Fruit fly (Drosophila melanogaster) whole organism, pupa: ENCODE results near the gene CG42724.

Experiments
- CG10348 ChIP-seq: fragments of 200-800 bp; sonication (Bioruptor generic); IDR thresholded peaks from 2 replicates; pipeline ENCODE4 v1.3.6; 2022; ENCODE audit warnings: missing biosample characterization, missing genetic modification characterization
- CG12605 ChIP-seq: fragments of 200-800 bp; sonication (Bioruptor generic); IDR thresholded peaks from 2 replicates; pipeline ENCODE4 v1.3.6; 2022; ENCODE audit warnings: missing biosample characterization, missing genetic modification characterization
- CG13204 ChIP-seq: fragments of 200-800 bp; sonication (Bioruptor generic); optimal IDR thresholded peaks from 2 replicates; lab custom pipeline; 2018; ENCODE audit warnings: missing biosample characterization, mild to moderate bottlenecking, missing genetic modification characterization, moderate library complexity
- CG14655 ChIP-seq: fragments of 200-800 bp; sonication (Bioruptor generic); optimal IDR thresholded peaks from 3 replicates; lab custom pipeline; 2017; ENCODE audit warnings: mild to moderate bottlenecking, missing biosample characterization, missing genetic modification reagents, missing genetic modification characterization
- CG15710 ChIP-seq: fragments of 200-800 bp; sonication (Bioruptor generic); optimal IDR thresholded peaks from 2 replicates; lab custom pipeline; 2018; ENCODE audit warnings: missing biosample characterization, mild to moderate bottlenecking, missing genetic modification characterization, moderate library complexity
- CG17806 ChIP-seq: fragments of 200-800 bp; sonication (Bioruptor generic); optimal IDR thresholded peaks from 2 replicates; lab custom pipeline; 2018; ENCODE audit warnings: missing biosample characterization, mild to moderate bottlenecking, missing genetic modification characterization, moderate library complexity
- CG32121 ChIP-seq: fragments of 200-800 bp; sonication (Bioruptor generic); IDR thresholded peaks from 2 replicates; pipeline ENCODE4 v1.3.6; 2022; ENCODE audit warnings: missing biosample characterization, missing genetic modification characterization
- CG34367 ChIP-seq: fragments of 200-800 bp; sonication (Bioruptor generic); optimal IDR thresholded peaks from 2 replicates; lab custom pipeline; 2018; ENCODE audit warnings: missing biosample characterization, mild to moderate bottlenecking, missing genetic modification characterization
- CG4496 ChIP-seq: fragments of 200-800 bp; sonication (Bioruptor generic); IDR thresholded peaks from 3 replicates; pipeline ENCODE4 v1.3.6; 2022; ENCODE audit warnings: missing biosample characterization, missing genetic modification characterization
- CG8159 ChIP-seq: fragments of 200-800 bp; sonication (Bioruptor generic); optimal IDR thresholded peaks from 3 replicates; lab custom pipeline; 2018; ENCODE audit warnings: missing biosample characterization, mild to moderate bottlenecking, missing genetic modification characterization, moderate library complexity
- CG8301 ChIP-seq: fragments of 200-800 bp; sonication (Bioruptor generic); optimal IDR thresholded peaks from 2 replicates; lab custom pipeline; 2018; ENCODE audit warnings: missing biosample characterization, mild to moderate bottlenecking, missing genetic modification characterization
- CG9948 ChIP-seq: fragments of 200-800 bp; sonication (Bioruptor generic); optimal IDR thresholded peaks from 2 replicates; lab custom pipeline; 2018; ENCODE audit warnings: missing biosample characterization, mild to moderate bottlenecking, missing genetic modification characterization, moderate library complexity
- D1 ChIP-seq: fragments of 200-800 bp; sonication (Bioruptor generic); optimal IDR thresholded peaks from 2 replicates; lab custom pipeline; 2018; ENCODE audit warnings: missing biosample characterization, mild to moderate bottlenecking, missing genetic modification characterization, moderate library complexity
- EcR ChIP-seq: fragments of 200-800 bp; sonication (Bioruptor generic); optimal IDR thresholded peaks from 3 replicates; lab custom pipeline; 2019; ENCODE audit warnings: missing biosample characterization, missing genetic modification characterization, mild to moderate bottlenecking, moderate library complexity, missing genetic modification reagents
- Ets98B ChIP-seq: fragments of 200-800 bp; sonication (Bioruptor generic); IDR thresholded peaks from 2 replicates; pipeline ENCODE4 v1.3.6; 2022; ENCODE audit warnings: missing biosample characterization, missing genetic modification characterization
- Pif1A ChIP-seq: fragments of 200-800 bp; sonication (Bioruptor generic); optimal IDR thresholded peaks from 3 replicates; lab custom pipeline; 2016; ENCODE audit warnings: missing biosample characterization, missing genetic modification characterization
- Pif1B ChIP-seq: fragments of 200-800 bp; sonication (Bioruptor generic); optimal IDR thresholded peaks from 3 replicates; lab custom pipeline; 2016; ENCODE audit warnings: missing biosample characterization, missing genetic modification characterization
- Snoo ChIP-seq: fragments of 200-800 bp; sonication (Bioruptor generic); optimal IDR thresholded peaks from 3 replicates; lab custom pipeline; 2017; ENCODE audit warnings: missing biosample characterization, mild to moderate bottlenecking, missing genetic modification characterization, inconsistent platforms
- fd96Ca ChIP-seq: fragments of 200-800 bp; sonication (Bioruptor generic); IDR thresholded peaks from 3 replicates; pipeline ENCODE4 v1.3.6; 2022; ENCODE audit warnings: missing biosample characterization, missing genetic modification characterization
- gl ChIP-seq: fragments of 200-800 bp; sonication (Bioruptor generic); optimal IDR thresholded peaks from 2 replicates; lab custom pipeline; 2018; ENCODE audit warnings: missing biosample characterization, mild to moderate bottlenecking, missing genetic modification characterization
- rn ChIP-seq: fragments of 200-800 bp; sonication (Bioruptor generic); IDR thresholded peaks from 2 replicates; pipeline ENCODE4 v1.3.6; 2022; ENCODE audit warnings: missing biosample characterization, missing genetic modification characterization

Gene CG42724

DNA sequence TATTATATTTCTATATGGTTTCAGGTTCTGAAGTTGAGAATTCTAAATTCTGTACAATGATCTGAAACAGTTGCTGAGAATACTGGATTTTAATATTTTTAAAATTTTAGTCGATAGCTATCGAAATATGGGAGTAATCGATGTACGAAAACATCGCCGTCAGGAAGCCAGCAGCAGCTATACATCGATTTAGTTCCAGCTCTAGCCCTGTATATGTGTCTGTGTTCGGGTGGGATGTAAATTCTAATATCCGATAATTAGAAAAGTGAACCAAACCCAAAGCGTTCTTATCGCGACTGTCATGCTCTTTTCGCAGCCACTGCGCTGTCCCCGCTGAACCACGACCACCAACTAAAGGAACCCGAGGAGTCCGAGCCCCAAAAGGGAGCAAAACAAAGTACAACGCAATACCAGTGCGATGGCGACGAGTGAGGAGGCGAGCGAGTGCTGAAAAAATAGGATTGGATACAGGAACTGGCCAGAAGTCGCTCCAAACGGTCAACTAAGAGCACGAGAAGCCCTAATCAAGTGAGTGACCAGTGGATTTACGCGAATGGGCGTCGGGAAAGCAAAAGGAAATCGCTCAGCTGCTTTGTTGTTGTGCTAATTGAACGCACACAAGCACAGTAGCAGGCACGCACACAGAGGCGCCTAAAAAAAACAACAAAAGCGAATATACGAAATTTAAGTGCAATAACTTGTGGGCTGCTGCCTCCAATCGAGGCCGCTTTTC, 14.8 kb upstream of the CG42724 start, which contains the start of gene gzl:
Gene gzl (plus strand): TSS at position 182 of the 733 bp plus-strand sequence.
- TF ChIP-seq gl (no peak), CG14655 (GFP tag; lab: Kevin White, UChicago) (no peak), Pif1B (GFP tag; lab: Kevin White, UChicago) (no peak), CG32121 (GFP tag; lab: Robert Waterston, UW) (no peak), fd96Ca (no peak), CG8301 (no peak), Snoo (tag; lab: Kevin White, UChicago) (no peak), rn (GFP tag; lab: Robert Waterston, UW) (no peak), CG13204 (GFP tag; lab: Kevin White, UChicago) (no peak), CG17806 (tag; lab: Kevin White, UChicago) (no peak), CG15710 (tag; lab: Kevin White, UChicago) (no peak), CG10348 (GFP tag; lab: Robert Waterston, UW) (no peak), CG12605 (no peak), CG34367 (no peak), D1 (no peak), EcR (GFP tag; lab: Kevin White, UChicago) (no peak), CG9948 (no peak), CG4496 (GFP tag; lab: Robert Waterston, UW) (no peak)

- no peak for TF ChIP-seq fd96Ca
- TF ChIP-seq CG17806 (tag; lab: Kevin White, UChicago), result no peak
- no peak for TF ChIP-seq Pif1B (GFP tag; lab: Kevin White, UChicago)
- no peak for TF ChIP-seq CG9948
- no peak for TF ChIP-seq CG8159 (tag; lab: Kevin White, UChicago)
- TF ChIP-seq EcR (GFP tag; lab: Kevin White, UChicago), result no peak
- TF ChIP-seq Snoo (tag; lab: Kevin White, UChicago), result no peak
- TF ChIP-seq CG13204 (GFP tag; lab: Kevin White, UChicago), result no peak
- TF ChIP-seq CG10348 (GFP tag; lab: Robert Waterston, UW), result no peak
- no peak for TF ChIP-seq Ets98B (GFP tag; lab: Robert Waterston, UW)
- no peak for TF ChIP-seq CG12605
- TF ChIP-seq CG32121 (GFP tag; lab: Robert Waterston, UW), result no peak
- no peak for TF ChIP-seq CG4496 (GFP tag; lab: Robert Waterston, UW)
- no peak for TF ChIP-seq Pif1A (GFP tag; lab: Kevin White, UChicago)
- TF ChIP-seq D1, result no peak
- TF ChIP-seq CG15710 (tag; lab: Kevin White, UChicago), result no peak
- no peak for TF ChIP-seq CG8301
- TF ChIP-seq gl, result no peak
Observed at dm6 chr3R:6381784-6382183, 13.7 kb upstream of the CG42724 start.

DNA sequence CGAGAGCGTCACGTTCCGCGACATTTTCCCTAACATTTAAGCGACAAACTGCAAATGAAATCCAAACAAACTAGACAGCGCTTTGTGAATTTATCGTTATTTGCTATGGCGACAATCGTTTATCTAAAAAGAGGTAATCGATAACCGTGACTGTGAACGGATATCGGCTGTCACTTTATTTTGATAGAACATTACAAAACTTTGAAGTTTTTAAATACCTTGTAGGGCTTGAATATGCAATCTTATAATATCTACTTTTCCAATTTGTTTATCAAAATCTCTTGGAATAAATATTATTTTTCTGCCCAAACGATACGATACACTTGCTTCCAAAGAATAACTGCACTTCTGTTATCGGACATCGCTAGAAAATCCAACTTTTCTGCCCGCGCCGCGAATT, 12.0 kb upstream of the CG42724 start, which contains the start of the genes CG1024 and TfIIFalpha:
Gene CG1024 (minus strand): TSS at position 200 of the 400 bp plus-strand sequence.
Gene TfIIFalpha (plus strand): TSS at position 339 of the 400 bp plus-strand sequence.
- no peak for TF ChIP-seq CG15710 (tag; lab: Kevin White, UChicago)

DNA sequence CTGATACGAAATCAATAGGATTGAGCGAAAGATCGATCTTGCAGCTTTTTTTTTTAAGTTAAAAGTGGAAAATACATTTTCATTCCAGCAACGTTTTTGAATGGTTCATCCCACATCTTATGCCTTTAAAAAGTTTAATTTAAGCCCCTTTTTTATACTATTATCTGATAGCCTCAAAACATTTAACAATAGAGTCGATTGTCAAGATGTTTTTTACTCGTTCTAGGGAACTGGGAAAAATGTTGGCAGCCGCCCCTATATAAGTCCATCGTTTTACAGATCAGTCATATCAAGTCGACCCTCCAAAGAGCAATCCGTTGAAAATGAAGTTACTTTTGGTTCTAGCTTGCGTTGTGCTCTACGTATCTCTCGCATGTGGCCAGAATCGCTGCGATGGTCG, 9.4 kb upstream of the CG42724 start, which contains the start of gene CG42537:
Gene CG42537 (plus strand): TSS at position 301 of the 400 bp plus-strand sequence.
- no peak for TF ChIP-seq Pif1B (GFP tag; lab: Kevin White, UChicago)
- TF ChIP-seq gl, result no peak
- TF ChIP-seq CG4496 (GFP tag; lab: Robert Waterston, UW), result no peak
- no peak for TF ChIP-seq EcR (GFP tag; lab: Kevin White, UChicago)
- TF ChIP-seq CG10348 (GFP tag; lab: Robert Waterston, UW), result no peak
- no peak for TF ChIP-seq D1
- TF ChIP-seq CG14655 (GFP tag; lab: Kevin White, UChicago), result no peak
- no peak for TF ChIP-seq rn (GFP tag; lab: Robert Waterston, UW)
- TF ChIP-seq Ets98B (GFP tag; lab: Robert Waterston, UW), result no peak
- TF ChIP-seq CG8301, result no peak
- TF ChIP-seq CG34367, result no peak
- no peak for TF ChIP-seq Pif1A (GFP tag; lab: Kevin White, UChicago)
- TF ChIP-seq CG8159 (tag; lab: Kevin White, UChicago), result no peak
- TF ChIP-seq fd96Ca, result no peak
- TF ChIP-seq CG9948, result no peak
- no peak for TF ChIP-seq CG15710 (tag; lab: Kevin White, UChicago)
- TF ChIP-seq CG13204 (GFP tag; lab: Kevin White, UChicago), result no peak
- no peak for TF ChIP-seq Snoo (tag; lab: Kevin White, UChicago)

- TF ChIP-seq CG14655 (GFP tag; lab: Kevin White, UChicago) (no peak), D1 (no peak)
Observed at dm6 chr3R:6375944-6376343, 7.9 kb upstream of the CG42724 start, which contains the start of gene CRAT. TSS of gene CRAT (minus strand) at chr3R:6376044.

DNA sequence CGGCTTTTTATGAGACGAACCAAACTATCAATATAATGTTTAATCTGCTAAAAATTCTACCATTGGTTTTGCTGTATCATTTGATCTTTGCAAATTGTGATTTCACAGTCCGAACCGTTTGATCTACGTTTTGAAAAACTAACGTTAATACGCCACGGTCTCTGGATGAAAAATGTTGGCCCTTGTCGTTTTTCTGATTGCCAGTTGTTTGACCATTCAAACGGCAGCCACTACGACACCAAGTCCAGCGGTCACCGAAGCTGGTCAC, 6.2 kb upstream of the CG42724 start, which contains the start of gene CG42564:
Gene CG42564 (plus strand): TSS at position 169 of the 268 bp plus-strand sequence.
- no peak for TF ChIP-seq fd96Ca
- no peak for TF ChIP-seq D1
- no peak for TF ChIP-seq rn (GFP tag; lab: Robert Waterston, UW)
